Worm (Caenorhabditis elegans) whole organism, L4 larva: ENCODE measurements around the gene ptp-3.

Experiments
- F26F4.8 ChIP-seq: fragments of 200-800 bp; sonication (Bioruptor generic); conservative IDR thresholded peaks from 2 replicates; pipeline ENCODE4 v1.3.6; 2022; ENCODE audit warnings: missing genetic modification characterization, missing compliant biosample characterization
- F44E2.7 ChIP-seq: fragments of 200-800 bp; sonication (Bioruptor generic); IDR thresholded peaks from 2 replicates; pipeline ENCODE4 v2.1.2; 2022; ENCODE audit warnings: missing genetic modification characterization, missing compliant biosample characterization
- Y5F2A.4 ChIP-seq: fragments of 200-800 bp; sonication (Bioruptor generic); optimal IDR thresholded peaks from 2 replicates; lab custom pipeline; 2018; ENCODE audit warnings: mild to moderate bottlenecking, missing genetic modification characterization, missing compliant biosample characterization
- Y75B8A.6 ChIP-seq: fragments of 200-800 bp; sonication (Bioruptor generic); IDR thresholded peaks from 2 replicates; pipeline ENCODE4 v1.3.6; 2022; ENCODE audit warnings: missing genetic modification reagents, missing genetic modification characterization, missing compliant biosample characterization
- ZK337.2 ChIP-seq: fragments of 200-800 bp; sonication (Bioruptor generic); IDR thresholded peaks from 2 replicates; pipeline ENCODE4 v1.3.6; 2022; ENCODE audit warnings: missing genetic modification reagents, missing genetic modification characterization, missing compliant biosample characterization
- ama-1 ChIP-seq: fragments of 150-350 bp; optimal IDR thresholded peaks from 2 replicates; lab custom pipeline; 2014; ENCODE audit warnings: inconsistent platforms, mixed read lengths
- ceh-28 ChIP-seq: fragments of 150-350 bp; optimal IDR thresholded peaks from 2 replicates; lab custom pipeline; 2014; ENCODE audit warnings: missing biosample characterization, missing genetic modification reagents, missing genetic modification characterization
- ceh-44 ChIP-seq: fragments of 200-800 bp; sonication (Bioruptor generic); IDR thresholded peaks from 2 replicates; pipeline ENCODE4 v1.3.6; 2022; ENCODE audit warnings: missing genetic modification reagents, missing genetic modification characterization, missing compliant biosample characterization
- daf-12 ChIP-seq: fragments of 150-350 bp; optimal IDR thresholded peaks from 2 replicates; lab custom pipeline; 2014; ENCODE audit warnings: missing biosample characterization, missing genetic modification reagents, missing genetic modification characterization
- dmd-6 ChIP-seq: fragments of 200-800 bp; sonication (Bioruptor generic); IDR thresholded peaks from 2 replicates; pipeline ENCODE4 v1.3.6; 2022; ENCODE audit warnings: missing genetic modification reagents, missing genetic modification characterization, missing compliant biosample characterization
- dmd-8 ChIP-seq: fragments of 200-800 bp; sonication (Bioruptor generic); IDR thresholded peaks from 2 replicates; pipeline ENCODE4 v1.3.6; 2022; ENCODE audit warnings: missing genetic modification characterization, missing compliant biosample characterization
- dpl-1 ChIP-seq: fragments of 150-350 bp; optimal IDR thresholded peaks from 2 replicates; lab custom pipeline; 2014; ENCODE audit warnings: missing biosample characterization, missing genetic modification reagents, missing genetic modification characterization
- dve-1 ChIP-seq: sonication (generic microtip); optimal IDR thresholded peaks from 2 replicates; lab custom pipeline; 2017; ENCODE audit warnings: antibody characterized with exemption, mild to moderate bottlenecking, missing genetic modification characterization, missing compliant biosample characterization; ENCODE audit not compliant: insufficient read depth
- egl-27 ChIP-seq: sonication (generic microtip); optimal IDR thresholded peaks from 3 replicates; lab custom pipeline; 2017; ENCODE audit warnings: missing biosample characterization, missing genetic modification reagents, missing genetic modification characterization
- fkh-10 ChIP-seq: fragments of 150-350 bp; optimal IDR thresholded peaks from 2 replicates; lab custom pipeline; 2014; ENCODE audit warnings: missing biosample characterization, missing genetic modification reagents, missing genetic modification characterization
- fos-1 ChIP-seq: fragments of 150-350 bp; optimal IDR thresholded peaks from 2 replicates; lab custom pipeline; 2014; ENCODE audit warnings: missing biosample characterization, missing genetic modification characterization
- gei-8 ChIP-seq: fragments of 200-800 bp; sonication (Bioruptor generic); optimal IDR thresholded peaks from 2 replicates; lab custom pipeline; 2018; ENCODE audit warnings: mild to moderate bottlenecking, missing genetic modification characterization, missing compliant biosample characterization
- hif-1 ChIP-seq, 2 experiments: sonication (generic microtip); optimal IDR thresholded peaks; 2 replicates each; lab custom pipeline; 2016 to 2017; ENCODE audit warnings: missing compliant biosample characterization in 2 of 2, missing genetic modification characterization in 2 of 2, missing genetic modification reagents in 2 of 2, missing genotype in 2 of 2, mild to moderate bottlenecking in 1 of 2
- jun-1 ChIP-seq: fragments of 150-350 bp; optimal IDR thresholded peaks from 2 replicates; lab custom pipeline; 2014; ENCODE audit warnings: missing biosample characterization, missing genetic modification reagents, missing genetic modification characterization
- lim-7 ChIP-seq: fragments of 200-800 bp; sonication (Bioruptor generic); IDR thresholded peaks from 2 replicates; pipeline ENCODE4 v1.3.6; 2022; ENCODE audit warnings: missing genetic modification characterization, missing compliant biosample characterization
- lin-13 ChIP-seq: fragments of 150-350 bp; optimal IDR thresholded peaks from 2 replicates; lab custom pipeline; 2014; ENCODE audit warnings: missing biosample characterization, missing genetic modification reagents, missing genetic modification characterization
- lin-15B ChIP-seq: fragments of 150-350 bp; sonication (generic microtip); optimal IDR thresholded peaks from 3 replicates; lab custom pipeline; 2014; ENCODE audit warnings: missing biosample characterization, missing genetic modification characterization
- lin-39 ChIP-seq: fragments of 150-350 bp; optimal IDR thresholded peaks from 2 replicates; lab custom pipeline; 2014; ENCODE audit warnings: missing biosample characterization, missing genetic modification reagents, missing genetic modification characterization
- lir-3 ChIP-seq: sonication (generic microtip); optimal IDR thresholded peaks from 2 replicates; lab custom pipeline; 2016; ENCODE audit warnings: mild to moderate bottlenecking, missing genetic modification characterization, missing compliant biosample characterization
- lsy-2 ChIP-seq, 2 experiments: fragments of 150-350 bp in 1 of 2; sonication (generic microtip) in 1 of 2; optimal IDR thresholded peaks; 2 replicates each; lab custom pipeline; 2014 to 2017; ENCODE audit warnings: missing biosample characterization in 2 of 2, missing genetic modification characterization in 2 of 2
- madf-5 ChIP-seq, 2 experiments: fragments of 200-800 bp; sonication (Bioruptor generic); IDR thresholded peaks; 2 replicates each; pipeline ENCODE4 v1.3.6; 2022; ENCODE audit warnings: missing compliant biosample characterization in 2 of 2, missing genetic modification characterization in 2 of 2
- mxl-3 ChIP-seq: fragments of 200-800 bp; sonication (Bioruptor generic); optimal IDR thresholded peaks from 2 replicates; lab custom pipeline; 2018; ENCODE audit warnings: mild to moderate bottlenecking, missing genetic modification characterization, missing compliant biosample characterization
- nhr-102 ChIP-seq: sonication (generic microtip); optimal IDR thresholded peaks from 2 replicates; lab custom pipeline; 2016; ENCODE audit warnings: mild to moderate bottlenecking, missing genetic modification characterization, moderate library complexity, missing compliant biosample characterization
- nhr-111 ChIP-seq: fragments of 200-800 bp; sonication (Bioruptor generic); optimal IDR thresholded peaks from 2 replicates; lab custom pipeline; 2018; ENCODE audit warnings: mild to moderate bottlenecking, missing genetic modification characterization, missing compliant biosample characterization
- nhr-237 ChIP-seq: sonication (generic microtip); optimal IDR thresholded peaks from 2 replicates; lab custom pipeline; 2017; ENCODE audit warnings: missing biosample characterization, missing genetic modification characterization
- nhr-25 ChIP-seq: sonication (generic microtip); optimal IDR thresholded peaks from 2 replicates; lab custom pipeline; 2017; ENCODE audit warnings: missing genetic modification characterization, mild to moderate bottlenecking, missing compliant biosample characterization, antibody characterized with exemption, moderate library complexity, borderline replicate concordance; ENCODE audit not compliant: insufficient read depth
- nhr-48 ChIP-seq: sonication (generic microtip); optimal IDR thresholded peaks from 2 replicates; lab custom pipeline; 2016; ENCODE audit warnings: mild to moderate bottlenecking, missing genetic modification characterization, missing compliant biosample characterization
- nhr-6 ChIP-seq: fragments of 150-350 bp; optimal IDR thresholded peaks from 2 replicates; lab custom pipeline; 2014; ENCODE audit warnings: missing biosample characterization, missing genetic modification characterization
- nhr-76 ChIP-seq: fragments of 150-350 bp; optimal IDR thresholded peaks from 2 replicates; lab custom pipeline; 2014; ENCODE audit warnings: missing biosample characterization, missing genetic modification characterization
- nhr-77 ChIP-seq: fragments of 150-350 bp; optimal IDR thresholded peaks from 2 replicates; lab custom pipeline; 2014; ENCODE audit warnings: missing biosample characterization, missing genetic modification characterization
- pha-4 ChIP-seq, 2 experiments: fragments of 150-350 bp in 1 of 2; fragments of 200-800 bp in 1 of 2; sonication (Bioruptor generic) in 1 of 2; IDR thresholded peaks in 1 of 2; optimal IDR thresholded peaks in 1 of 2; 2 replicates each; pipeline versions ENCODE4 v1.3.6 to Lab custom; 2014 to 2022; ENCODE audit warnings: missing genetic modification characterization in 2 of 2, missing genetic modification reagents in 2 of 2, missing biosample characterization in 1 of 2, missing compliant biosample characterization in 1 of 2
- php-3 ChIP-seq: fragments of 200-800 bp; sonication (Bioruptor generic); IDR thresholded peaks from 2 replicates; pipeline ENCODE4 v1.3.6; 2022; ENCODE audit warnings: missing genetic modification reagents, missing genetic modification characterization, missing compliant biosample characterization
- saeg-2 ChIP-seq: fragments of 200-800 bp; sonication (Bioruptor generic); IDR thresholded peaks from 2 replicates; pipeline ENCODE4 v1.3.6; 2022; ENCODE audit warnings: missing genetic modification reagents, missing genetic modification characterization, missing compliant biosample characterization
- sdz-12 ChIP-seq: fragments of 200-800 bp; sonication (Bioruptor generic); optimal IDR thresholded peaks from 2 replicates; lab custom pipeline; 2018; ENCODE audit warnings: mild to moderate bottlenecking, missing genetic modification characterization, missing compliant biosample characterization
- snpc-4 ChIP-seq: fragments of 150-350 bp; optimal IDR thresholded peaks from 2 replicates; lab custom pipeline; 2014; ENCODE audit warnings: missing biosample characterization, missing genetic modification characterization
- spr-3 ChIP-seq: fragments of 200-800 bp; sonication (Bioruptor generic); optimal IDR thresholded peaks from 2 replicates; lab custom pipeline; 2018; ENCODE audit warnings: mild to moderate bottlenecking, missing genetic modification characterization, missing compliant biosample characterization
- tag-97 ChIP-seq: fragments of 200-800 bp; sonication (Bioruptor generic); IDR thresholded peaks from 2 replicates; pipeline ENCODE4 v1.3.6; 2022; ENCODE audit warnings: missing genetic modification characterization, missing compliant biosample characterization
- tra-1 ChIP-seq: fragments of 200-800 bp; sonication (Bioruptor generic); IDR thresholded peaks from 2 replicates; pipeline ENCODE4 v1.3.6; 2022; ENCODE audit warnings: missing genetic modification reagents, missing genetic modification characterization, missing compliant biosample characterization
- unc-130 ChIP-seq: sonication (generic microtip); optimal IDR thresholded peaks from 2 replicates; lab custom pipeline; 2016; ENCODE audit warnings: missing genetic modification reagents, missing genetic modification characterization, missing compliant biosample characterization
- unc-39 ChIP-seq: sonication (generic microtip); optimal IDR thresholded peaks from 2 replicates; lab custom pipeline; 2017; ENCODE audit warnings: missing biosample characterization, missing genetic modification characterization
- unc-62 ChIP-seq, 3 experiments: fragments of 150-350 bp in 1 of 3; sonication (generic microtip); optimal IDR thresholded peaks in 2 of 3; peaks in 1 of 3; 1 replicate in 1 of 3; 2 replicates in 2 of 3; lab custom pipeline; 2014 to 2017; ENCODE audit warnings: missing biosample characterization in 3 of 3, missing genetic modification characterization in 3 of 3, missing genetic modification reagents in 3 of 3, missing genotype in 1 of 3
- vab-7 ChIP-seq: fragments of 200-800 bp; sonication (Bioruptor generic); IDR thresholded peaks from 2 replicates; pipeline ENCODE4 v1.3.6; 2022; ENCODE audit warnings: missing genetic modification reagents, missing genetic modification characterization, missing compliant biosample characterization
- zfp-3 ChIP-seq: fragments of 200-800 bp; sonication (Bioruptor generic); conservative IDR thresholded peaks from 2 replicates; pipeline ENCODE4 v1.3.6; 2022; ENCODE audit warnings: missing genetic modification reagents, missing genetic modification characterization, missing compliant biosample characterization
- zip-11 ChIP-seq: fragments of 200-800 bp; sonication (Bioruptor generic); IDR thresholded peaks from 2 replicates; pipeline ENCODE4 v1.3.6; 2022; ENCODE audit warnings: missing genetic modification characterization, missing compliant biosample characterization
- zip-2 ChIP-seq: fragments of 150-350 bp; optimal IDR thresholded peaks from 2 replicates; lab custom pipeline; 2014; ENCODE audit warnings: missing biosample characterization, missing genetic modification characterization
- ztf-11 ChIP-seq: fragments of 150-350 bp; optimal IDR thresholded peaks from 2 replicates; lab custom pipeline; 2014; ENCODE audit warnings: missing biosample characterization, missing genetic modification characterization

The ptp-3 gene

DNA sequence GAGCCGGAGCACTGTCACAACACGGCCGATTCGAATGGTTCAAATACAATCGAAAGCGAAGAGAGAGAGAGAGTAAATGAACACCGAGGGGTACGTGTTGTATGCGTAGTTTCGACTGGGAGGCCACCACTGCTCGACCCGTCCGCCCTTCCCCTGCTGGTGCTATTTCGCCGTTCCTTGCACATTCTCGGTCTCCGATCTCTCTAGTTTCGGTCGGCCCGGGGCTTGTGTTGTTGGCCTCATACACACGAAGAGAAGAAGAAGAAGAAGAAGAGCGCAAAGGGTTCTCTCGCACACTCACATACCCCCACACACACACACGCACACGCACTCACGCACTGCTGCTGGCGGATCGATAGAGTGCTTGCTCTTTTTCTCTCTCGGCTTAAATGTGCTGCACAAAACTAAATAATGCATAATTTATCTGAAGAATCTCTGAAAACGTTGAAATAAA lies 67.6 kb downstream of the ptp-3 start (continued):
- no peak for TF ChIP-seq nhr-25 (tag; lab: Kevin White, UChicago)
- TF ChIP-seq jun-1 = peak; percentile 38
- no peak for TF ChIP-seq ZK337.2
- peak; percentile 88 for TF ChIP-seq nhr-6 (tag; lab: Kevin White, UChicago)
- peak; percentile 3 for TF ChIP-seq zip-2 (tag; lab: Kevin White, UChicago)
- peak; percentile 54; the same call in 1 of the 2 replicates for TF ChIP-seq vab-7
- TF ChIP-seq fkh-10 (GFP tag; lab: Kevin White, UChicago) = peak; percentile 66
- no peak for TF ChIP-seq Y5F2A.4 (GFP tag; lab: Kevin White, UChicago)
- TF ChIP-seq madf-5 (GFP tag; IDR thresholded peaks at IDR 0.05; lab: Robert Waterston, UW) = no peak
- TF ChIP-seq nhr-102 (tag; lab: Kevin White, UChicago) = peak; percentile 20
- TF ChIP-seq ama-1 = peak; percentile 60
- no peak for TF ChIP-seq nhr-111 (GFP tag; lab: Kevin White, UChicago)
- no peak for TF ChIP-seq nhr-76 (tag; lab: Kevin White, UChicago)
- no peak for TF ChIP-seq ztf-11 (tag; lab: Kevin White, UChicago)
- peak; percentile 13 for TF ChIP-seq lir-3 (tag; lab: Kevin White, UChicago)
- TF ChIP-seq fos-1 = no peak
- TF ChIP-seq lin-39 (tag; lab: Kevin White, UChicago) = no peak
- TF ChIP-seq egl-27 (tag; lab: Kevin White, UChicago) = no peak
- no peak for TF ChIP-seq lin-15B (tag; lab: Kevin White, UChicago)
- no peak for TF ChIP-seq saeg-2 (GFP tag; lab: Robert Waterston, UW)
- peak; percentile 56 for TF ChIP-seq mxl-3 (GFP tag; lab: Kevin White, UChicago)
- TF ChIP-seq unc-130 (GFP tag; lab: Kevin White, UChicago) = no peak
- TF ChIP-seq nhr-237 (tag; lab: Kevin White, UChicago) = no peak
- TF ChIP-seq dmd-6 (GFP tag; lab: Robert Waterston, UW) = peak; percentile 63
- no peak for TF ChIP-seq zip-11 (GFP tag; lab: Robert Waterston, UW)
- TF ChIP-seq spr-3 (GFP tag; lab: Kevin White, UChicago) = no peak
- TF ChIP-seq ceh-28 = peak; percentile 58
- TF ChIP-seq lim-7 (GFP tag; lab: Robert Waterston, UW) = no peak
- TF ChIP-seq ceh-44 (GFP tag; lab: Robert Waterston, UW) = no peak
- peak; percentile 69 for TF ChIP-seq dve-1
- TF ChIP-seq dmd-8 (GFP tag; lab: Robert Waterston, UW) = peak; percentile 45; the same call in 1 of the 2 replicates
- no peak for TF ChIP-seq sdz-12
- TF ChIP-seq tra-1 (GFP tag; lab: Robert Waterston, UW) = 0 out of 2 replicates have a peak, but pooled peaks have one; percentile 14
- peak; percentile 80 for TF ChIP-seq nhr-77 (tag; lab: Kevin White, UChicago)
- TF ChIP-seq snpc-4 = no peak
- peak; percentile 58 for TF ChIP-seq dpl-1 (GFP tag; lab: Kevin White, UChicago)
- no peak for TF ChIP-seq tag-97 (GFP tag; lab: Robert Waterston, UW)
- TF ChIP-seq lin-13 = peak; percentile 47
- TF ChIP-seq nhr-48 (tag; lab: Kevin White, UChicago) = peak; percentile 48
- TF ChIP-seq pha-4 (GFP tag; IDR thresholded peaks at IDR 0.05; lab: Robert Waterston, UW) = peak; percentile 75
- no peak for TF ChIP-seq pha-4 (tag; optimal IDR thresholded peaks at IDR 0.05; lab: Kevin White, UChicago)
- TF ChIP-seq gei-8 (GFP tag; lab: Kevin White, UChicago) = no peak
- no peak for TF ChIP-seq unc-62 (GFP tag; optimal IDR thresholded peaks at IDR 0.05 in 1 of 2; lab: Kevin White, UChicago)
- no peak for TF ChIP-seq unc-62 (tag; optimal IDR thresholded peaks at IDR 0.05; lab: Kevin White, UChicago)
- no peak for TF ChIP-seq unc-39
- no peak for TF ChIP-seq zfp-3 (GFP tag; lab: Robert Waterston, UW)
- TF ChIP-seq F26F4.8 (GFP tag; lab: Robert Waterston, UW) = no peak
- TF ChIP-seq daf-12 (tag; lab: Kevin White, UChicago) = no peak
- no peak for TF ChIP-seq F44E2.7 (GFP tag; lab: Robert Waterston, UW)
- TF ChIP-seq lsy-2 (tag; optimal IDR thresholded peaks at IDR 0.05; lab: Kevin White, UChicago) = peak; percentile 54 to 75
- peak; percentile 4 to 89 for TF ChIP-seq hif-1 (tag; optimal IDR thresholded peaks at IDR 0.05; lab: Kevin White, UChicago)
- no peak for TF ChIP-seq php-3 (GFP tag; lab: Robert Waterston, UW)
- TF ChIP-seq Y75B8A.6 (GFP tag; lab: Robert Waterston, UW) = no peak
